Worm (Caenorhabditis elegans) whole organism, late embryonic: ENCODE data around the gene acs-7.

Source experiments
- C08G9.2 ChIP-seq: sonication (generic microtip); optimal IDR thresholded peaks from 2 replicates; lab custom pipeline; 2016; ENCODE audit warnings: mild to moderate bottlenecking, missing genetic modification characterization, moderate library complexity, missing compliant biosample characterization
- C38D4.7 ChIP-seq: fragments of 200-800 bp; sonication (Bioruptor generic); optimal IDR thresholded peaks from 2 replicates; lab custom pipeline; 2018; ENCODE audit warnings: mild to moderate bottlenecking, missing genetic modification characterization, moderate library complexity, missing compliant biosample characterization
- K09A11.1 ChIP-seq: sonication (generic microtip); optimal IDR thresholded peaks from 2 replicates; lab custom pipeline; 2017; ENCODE audit warnings: antibody characterized with exemption, mild to moderate bottlenecking, missing genetic modification characterization, missing compliant biosample characterization; ENCODE audit not compliant: insufficient read depth
- T23F11.4 ChIP-seq: fragments of 200-800 bp; sonication (Bioruptor generic); optimal IDR thresholded peaks from 2 replicates; lab custom pipeline; 2018; ENCODE audit warnings: mild to moderate bottlenecking, missing genetic modification characterization, missing compliant biosample characterization
- ama-1 ChIP-seq: fragments of 150-350 bp; optimal IDR thresholded peaks from 2 replicates; lab custom pipeline; 2014
- ceh-19 ChIP-seq: fragments of 200-800 bp; sonication (Bioruptor generic); optimal IDR thresholded peaks from 2 replicates; lab custom pipeline; 2018; ENCODE audit warnings: mild to moderate bottlenecking, missing genetic modification characterization, missing compliant biosample characterization
- ceh-2 ChIP-seq: sonication (generic microtip); optimal IDR thresholded peaks from 2 replicates; lab custom pipeline; 2016; ENCODE audit warnings: missing genotype, missing genetic modification characterization, missing compliant biosample characterization
- ceh-30 ChIP-seq: fragments of 150-350 bp; optimal IDR thresholded peaks from 2 replicates; lab custom pipeline; 2014; ENCODE audit warnings: missing biosample characterization, missing genetic modification characterization
- ceh-31 ChIP-seq: sonication (generic microtip); optimal IDR thresholded peaks from 2 replicates; lab custom pipeline; 2016; ENCODE audit warnings: missing genetic modification characterization, missing compliant biosample characterization
- ceh-34 ChIP-seq: sonication (generic microtip); optimal IDR thresholded peaks from 2 replicates; lab custom pipeline; 2016; ENCODE audit warnings: mild to moderate bottlenecking, missing genetic modification characterization, missing compliant biosample characterization
- che-1 ChIP-seq: sonication (generic microtip); optimal IDR thresholded peaks from 2 replicates; lab custom pipeline; 2016; ENCODE audit warnings: mild to moderate bottlenecking, missing genetic modification characterization, missing compliant biosample characterization
- dve-1 ChIP-seq: sonication (generic microtip); optimal IDR thresholded peaks from 2 replicates; lab custom pipeline; 2017; ENCODE audit warnings: antibody characterized with exemption, mild to moderate bottlenecking, missing genetic modification characterization, missing compliant biosample characterization
- elt-2 ChIP-seq: sonication (generic microtip); optimal IDR thresholded peaks from 2 replicates; lab custom pipeline; 2016; ENCODE audit warnings: missing genetic modification reagents, missing genetic modification characterization, missing compliant biosample characterization
- elt-4 ChIP-seq: sonication (generic microtip); optimal IDR thresholded peaks from 2 replicates; lab custom pipeline; 2016; ENCODE audit warnings: missing genetic modification characterization, missing compliant biosample characterization
- hlh-15 ChIP-seq: sonication (generic microtip); optimal IDR thresholded peaks from 2 replicates; lab custom pipeline; 2016; ENCODE audit warnings: missing genetic modification characterization, missing compliant biosample characterization
- hlh-30 ChIP-seq: sonication (generic microtip); optimal IDR thresholded peaks from 2 replicates; lab custom pipeline; 2017; ENCODE audit warnings: antibody characterized with exemption, missing genetic modification characterization, missing compliant biosample characterization; ENCODE audit not compliant: insufficient read depth
- hlh-8 ChIP-seq: sonication (generic microtip); optimal IDR thresholded peaks from 2 replicates; lab custom pipeline; 2016; ENCODE audit warnings: missing genotype, missing genetic modification characterization, missing compliant biosample characterization
- mec-3 ChIP-seq: sonication (generic microtip); optimal IDR thresholded peaks from 2 replicates; lab custom pipeline; 2016; ENCODE audit warnings: borderline replicate concordance, missing genetic modification characterization, missing compliant biosample characterization
- pax-1 ChIP-seq: fragments of 150-350 bp; optimal IDR thresholded peaks from 2 replicates; lab custom pipeline; 2014; ENCODE audit warnings: missing biosample characterization, missing genetic modification characterization
- pha-4 ChIP-seq: fragments of 150-350 bp; optimal IDR thresholded peaks from 2 replicates; lab custom pipeline; 2018; ENCODE audit warnings: missing biosample characterization, missing genetic modification reagents, missing genetic modification characterization
- ref-2 ChIP-seq: sonication (generic microtip); optimal IDR thresholded peaks from 2 replicates; lab custom pipeline; 2016; ENCODE audit warnings: missing genetic modification characterization, missing compliant biosample characterization
- sox-2 ChIP-seq: fragments of 200-800 bp; sonication (Bioruptor generic); IDR thresholded peaks from 2 replicates; pipeline ENCODE4 v1.3.6; 2022; ENCODE audit warnings: missing genetic modification reagents, missing genetic modification characterization, missing compliant biosample characterization
- syd-9 ChIP-seq: sonication (generic microtip); optimal IDR thresholded peaks from 2 replicates; lab custom pipeline; 2016; ENCODE audit warnings: mild to moderate bottlenecking, missing genetic modification characterization, moderate library complexity, missing compliant biosample characterization
- tbx-2 ChIP-seq: sonication (generic microtip); optimal IDR thresholded peaks from 2 replicates; lab custom pipeline; 2016; ENCODE audit warnings: missing genetic modification characterization, missing compliant biosample characterization
- tbx-7 ChIP-seq: sonication (generic microtip); optimal IDR thresholded peaks from 2 replicates; lab custom pipeline; 2016; ENCODE audit warnings: missing genotype, missing genetic modification characterization, missing compliant biosample characterization
- ttx-3 ChIP-seq: sonication (generic microtip); optimal IDR thresholded peaks from 2 replicates; lab custom pipeline; 2016; ENCODE audit warnings: missing genetic modification reagents, missing genetic modification characterization, missing compliant biosample characterization
- unc-42 ChIP-seq: sonication (generic microtip); optimal IDR thresholded peaks from 2 replicates; lab custom pipeline; 2016; ENCODE audit warnings: missing genotype, missing genetic modification characterization, missing compliant biosample characterization
- unc-55 ChIP-seq: sonication (generic microtip); optimal IDR thresholded peaks from 2 replicates; lab custom pipeline; 2017; ENCODE audit warnings: missing biosample characterization, missing genetic modification reagents, missing genetic modification characterization
- ztf-16 ChIP-seq: sonication (generic microtip); optimal IDR thresholded peaks from 2 replicates; lab custom pipeline; 2017; ENCODE audit warnings: missing genetic modification characterization, missing compliant biosample characterization

Gene acs-7

ce11 chrII:9311702-9312101, 19.9 kb downstream of the acs-7 start:
- TF ChIP-seq dve-1 (no peak), mec-3 (tag; lab: Kevin White, UChicago) (no peak), che-1 (tag; lab: Kevin White, UChicago) (no peak), unc-42 (tag; lab: Kevin White, UChicago) (peak; percentile 88), pha-4 (no peak)

ce11 chrII:9313335-9313734, 21.5 kb downstream of the acs-7 start:
- TF ChIP-seq K09A11.1 (tag; lab: Kevin White, UChicago): no peak
- peak; percentile 48 for TF ChIP-seq ref-2 (tag; lab: Kevin White, UChicago)
- peak; percentile 83 for TF ChIP-seq ceh-31
- no peak for TF ChIP-seq C38D4.7 (GFP tag; lab: Kevin White, UChicago)
- TF ChIP-seq ceh-2 (tag; lab: Kevin White, UChicago): peak; percentile 34
- TF ChIP-seq ceh-34 (tag; lab: Kevin White, UChicago): peak; percentile 67
- TF ChIP-seq pax-1 (tag; lab: Kevin White, UChicago): peak; percentile 93
- TF ChIP-seq sox-2: peak; percentile 73
- no peak for TF ChIP-seq tbx-7
- TF ChIP-seq ceh-19 (GFP tag; lab: Kevin White, UChicago): peak; percentile 26

- TF ChIP-seq ttx-3 (tag; lab: Kevin White, UChicago) (no peak), ceh-34 (tag; lab: Kevin White, UChicago) (peak; percentile 97)
- TF ChIP-seq, all 69 proteins: peak for 1
Observed at ce11 chrII:9314733-9315132, 22.9 kb downstream of the acs-7 start.

ce11 chrII:9315692-9316091, 23.9 kb downstream of the acs-7 start:
- TF ChIP-seq ttx-3 (tag; lab: Kevin White, UChicago) (no peak), T23F11.4 (GFP tag; lab: Kevin White, UChicago) (no peak), ceh-30 (no peak), ztf-16 (tag; lab: Kevin White, UChicago) (no peak), unc-55 (GFP tag; lab: Kevin White, UChicago) (peak; percentile 99), tbx-7 (no peak), pax-1 (tag; lab: Kevin White, UChicago) (no peak), unc-42 (tag; lab: Kevin White, UChicago) (peak; percentile 44)

ce11 chrII:9316801-9317200, 25.0 kb downstream of the acs-7 start:
- TF ChIP-seq unc-55 (GFP tag; lab: Kevin White, UChicago) (no peak), elt-4 (tag; lab: Kevin White, UChicago) (no peak), hlh-30 (tag; lab: Kevin White, UChicago) (peak; percentile 19), ama-1 (lab: Kevin White, UChicago) (no peak), ceh-31 (peak; percentile 1), tbx-2 (tag; lab: Kevin White, UChicago) (peak; percentile 32), elt-2 (tag; lab: Kevin White, UChicago) (no peak)

- TF ChIP-seq C08G9.2 (tag; lab: Kevin White, UChicago) (peak; percentile 39), ceh-31 (peak; percentile 26), syd-9 (tag; lab: Kevin White, UChicago) (no peak), hlh-15 (tag; lab: Kevin White, UChicago) (no peak), hlh-8 (no peak), ceh-2 (tag; lab: Kevin White, UChicago) (peak; percentile 19), mec-3 (tag; lab: Kevin White, UChicago) (no peak)
Observed at ce11 chrII:9319058-9319915, 27.5 kb downstream of the acs-7 start, which contains the start of the genes csa-1 and wdfy-2. csa-1 (minus strand) TSS chrII:9319726. wdfy-2 (plus strand) TSS chrII:9319865.
